Worm (Caenorhabditis elegans) whole organism, L4 larva: ENCODE data around the gene eif-2A.

Experiments used
- F10B5.3 ChIP-seq: sonication (generic microtip); optimal IDR thresholded peaks from 2 replicates; lab custom pipeline; 2016; ENCODE audit warnings: mild to moderate bottlenecking, missing genetic modification characterization, missing compliant biosample characterization
- F49E8.2 ChIP-seq: sonication (generic microtip); optimal IDR thresholded peaks from 2 replicates; lab custom pipeline; 2016; ENCODE audit warnings: missing compliant biosample characterization, mild to moderate bottlenecking, missing genetic modification characterization, borderline replicate concordance
- Y5F2A.4 ChIP-seq: fragments of 200-800 bp; sonication (Bioruptor generic); optimal IDR thresholded peaks from 2 replicates; lab custom pipeline; 2018; ENCODE audit warnings: mild to moderate bottlenecking, missing genetic modification characterization, missing compliant biosample characterization
- Y75B8A.6 ChIP-seq: fragments of 200-800 bp; sonication (Bioruptor generic); IDR thresholded peaks from 2 replicates; pipeline ENCODE4 v1.3.6; 2022; ENCODE audit warnings: missing genetic modification reagents, missing genetic modification characterization, missing compliant biosample characterization
- ZK546.5 ChIP-seq, 2 experiments: sonication (generic microtip); optimal IDR thresholded peaks; 2 replicates each; lab custom pipeline; 2017; ENCODE audit warnings: missing biosample characterization in 2 of 2, missing genetic modification characterization in 2 of 2
- aha-1 ChIP-seq: fragments of 150-350 bp; peaks from one replicate; lab custom pipeline; 2014; ENCODE audit warnings: missing biosample characterization, missing genetic modification characterization
- aly-2 ChIP-seq: sonication (generic microtip); optimal IDR thresholded peaks from 2 replicates; lab custom pipeline; 2018; ENCODE audit warnings: missing biosample characterization, missing genetic modification characterization
- ceh-28 ChIP-seq: fragments of 150-350 bp; optimal IDR thresholded peaks from 2 replicates; lab custom pipeline; 2014; ENCODE audit warnings: missing biosample characterization, missing genetic modification reagents, missing genetic modification characterization
- ceh-82 ChIP-seq: sonication (generic microtip); optimal IDR thresholded peaks from 2 replicates; lab custom pipeline; 2017; ENCODE audit warnings: missing biosample characterization, missing genetic modification characterization
- daf-16 ChIP-seq, 3 experiments: sonication (generic microtip); optimal IDR thresholded peaks; 2 replicates each; lab custom pipeline; 2016 to 2017; ENCODE audit warnings: missing genetic modification characterization in 3 of 3, missing genetic modification reagents in 3 of 3, mild to moderate bottlenecking in 2 of 3, missing compliant biosample characterization in 2 of 3, missing biosample characterization in 1 of 3, moderate library complexity in 1 of 3
- dmd-9 ChIP-seq: fragments of 200-800 bp; sonication (Bioruptor generic); IDR thresholded peaks from 2 replicates; pipeline ENCODE4 v1.3.6; 2022; ENCODE audit warnings: missing genetic modification reagents, missing genetic modification characterization, missing compliant biosample characterization
- dve-1 ChIP-seq: sonication (generic microtip); optimal IDR thresholded peaks from 2 replicates; lab custom pipeline; 2017; ENCODE audit warnings: antibody characterized with exemption, mild to moderate bottlenecking, missing genetic modification characterization, missing compliant biosample characterization; ENCODE audit not compliant: insufficient read depth
- egl-27 ChIP-seq: sonication (generic microtip); optimal IDR thresholded peaks from 3 replicates; lab custom pipeline; 2017; ENCODE audit warnings: missing biosample characterization, missing genetic modification reagents, missing genetic modification characterization
- gei-8 ChIP-seq: fragments of 200-800 bp; sonication (Bioruptor generic); optimal IDR thresholded peaks from 2 replicates; lab custom pipeline; 2018; ENCODE audit warnings: mild to moderate bottlenecking, missing genetic modification characterization, missing compliant biosample characterization
- jun-1 ChIP-seq: fragments of 150-350 bp; optimal IDR thresholded peaks from 2 replicates; lab custom pipeline; 2014; ENCODE audit warnings: missing biosample characterization, missing genetic modification reagents, missing genetic modification characterization
- lir-3 ChIP-seq: sonication (generic microtip); optimal IDR thresholded peaks from 2 replicates; lab custom pipeline; 2016; ENCODE audit warnings: mild to moderate bottlenecking, missing genetic modification characterization, missing compliant biosample characterization
- mep-1 ChIP-seq: fragments of 150-350 bp; sonication (generic microtip); optimal IDR thresholded peaks from 3 replicates; lab custom pipeline; 2014; ENCODE audit warnings: missing biosample characterization, missing genetic modification characterization
- mxl-3 ChIP-seq: fragments of 200-800 bp; sonication (Bioruptor generic); optimal IDR thresholded peaks from 2 replicates; lab custom pipeline; 2018; ENCODE audit warnings: mild to moderate bottlenecking, missing genetic modification characterization, missing compliant biosample characterization
- nhr-10 ChIP-seq: fragments of 150-350 bp; optimal IDR thresholded peaks from 2 replicates; lab custom pipeline; 2014; ENCODE audit warnings: missing biosample characterization, missing genetic modification characterization
- nhr-11 ChIP-seq: fragments of 150-350 bp; optimal IDR thresholded peaks from 2 replicates; lab custom pipeline; 2014; ENCODE audit warnings: missing biosample characterization, missing genetic modification characterization
- nhr-25 ChIP-seq: sonication (generic microtip); optimal IDR thresholded peaks from 2 replicates; lab custom pipeline; 2017; ENCODE audit warnings: missing genetic modification characterization, mild to moderate bottlenecking, missing compliant biosample characterization, antibody characterized with exemption, moderate library complexity, borderline replicate concordance; ENCODE audit not compliant: insufficient read depth
- nhr-48 ChIP-seq: sonication (generic microtip); optimal IDR thresholded peaks from 2 replicates; lab custom pipeline; 2016; ENCODE audit warnings: mild to moderate bottlenecking, missing genetic modification characterization, missing compliant biosample characterization
- nhr-6 ChIP-seq: fragments of 150-350 bp; optimal IDR thresholded peaks from 2 replicates; lab custom pipeline; 2014; ENCODE audit warnings: missing biosample characterization, missing genetic modification characterization
- pha-4 ChIP-seq, 2 experiments: fragments of 150-350 bp in 1 of 2; fragments of 200-800 bp in 1 of 2; sonication (Bioruptor generic) in 1 of 2; IDR thresholded peaks in 1 of 2; optimal IDR thresholded peaks in 1 of 2; 2 replicates each; pipeline versions ENCODE4 v1.3.6 to Lab custom; 2014 to 2022; ENCODE audit warnings: missing genetic modification characterization in 2 of 2, missing genetic modification reagents in 2 of 2, missing biosample characterization in 1 of 2, missing compliant biosample characterization in 1 of 2
- php-3 ChIP-seq: fragments of 200-800 bp; sonication (Bioruptor generic); IDR thresholded peaks from 2 replicates; pipeline ENCODE4 v1.3.6; 2022; ENCODE audit warnings: missing genetic modification reagents, missing genetic modification characterization, missing compliant biosample characterization
- rbr-2 ChIP-seq: sonication (generic microtip); optimal IDR thresholded peaks from 2 replicates; lab custom pipeline; 2016; ENCODE audit warnings: missing genotype, missing genetic modification characterization, missing compliant biosample characterization
- set-16 ChIP-seq: fragments of 200-800 bp; sonication (Bioruptor generic); IDR thresholded peaks from 2 replicates; pipeline ENCODE4 v1.3.6; 2022; ENCODE audit warnings: missing genetic modification reagents, missing genetic modification characterization, missing compliant biosample characterization
- skn-1 ChIP-seq: fragments of 150-350 bp; optimal IDR thresholded peaks from 2 replicates; lab custom pipeline; 2014; ENCODE audit warnings: missing biosample characterization, missing genetic modification characterization
- snpc-4 ChIP-seq: fragments of 150-350 bp; optimal IDR thresholded peaks from 2 replicates; lab custom pipeline; 2014; ENCODE audit warnings: missing biosample characterization, missing genetic modification characterization
- spr-1 ChIP-seq: sonication (generic microtip); optimal IDR thresholded peaks from 2 replicates; lab custom pipeline; 2016; ENCODE audit warnings: mild to moderate bottlenecking, missing genetic modification characterization, missing compliant biosample characterization
- spr-3 ChIP-seq: fragments of 200-800 bp; sonication (Bioruptor generic); optimal IDR thresholded peaks from 2 replicates; lab custom pipeline; 2018; ENCODE audit warnings: mild to moderate bottlenecking, missing genetic modification characterization, missing compliant biosample characterization
- unc-130 ChIP-seq: sonication (generic microtip); optimal IDR thresholded peaks from 2 replicates; lab custom pipeline; 2016; ENCODE audit warnings: missing genetic modification reagents, missing genetic modification characterization, missing compliant biosample characterization
- vab-7 ChIP-seq: fragments of 200-800 bp; sonication (Bioruptor generic); IDR thresholded peaks from 2 replicates; pipeline ENCODE4 v1.3.6; 2022; ENCODE audit warnings: missing genetic modification reagents, missing genetic modification characterization, missing compliant biosample characterization
- zfp-3 ChIP-seq: fragments of 200-800 bp; sonication (Bioruptor generic); conservative IDR thresholded peaks from 2 replicates; pipeline ENCODE4 v1.3.6; 2022; ENCODE audit warnings: missing genetic modification reagents, missing genetic modification characterization, missing compliant biosample characterization
- zip-2 ChIP-seq: fragments of 150-350 bp; optimal IDR thresholded peaks from 2 replicates; lab custom pipeline; 2014; ENCODE audit warnings: missing biosample characterization, missing genetic modification characterization

eif-2A gene

DNA sequence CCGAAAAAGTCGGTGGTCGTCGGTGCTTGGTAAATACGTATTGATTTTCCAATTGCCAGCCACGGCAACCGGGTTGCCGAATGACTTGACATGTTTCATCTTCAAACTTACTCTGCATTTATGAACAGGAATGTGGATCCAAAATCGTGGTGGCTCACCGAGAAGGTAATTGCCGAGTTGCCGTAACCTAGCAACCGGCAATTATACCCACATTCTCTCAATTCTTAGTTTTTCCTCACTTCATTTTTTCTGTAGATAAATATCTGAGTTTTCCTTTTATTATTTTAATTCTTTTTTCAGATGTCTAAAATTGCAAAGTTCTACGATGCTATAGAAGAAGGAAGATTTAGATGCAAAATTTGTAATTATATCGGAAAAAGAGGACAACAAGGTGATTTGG is 36.0 kb downstream of the eif-2A start, which contains the start of gene ZK673.4:
Gene ZK673.4 (plus strand): TSS at position 301 of the 400 bp plus-strand sequence.
- no peak for TF ChIP-seq vab-7 (GFP tag; lab: Robert Waterston, UW)
- no peak for TF ChIP-seq nhr-25 (tag; lab: Kevin White, UChicago)
- TF ChIP-seq Y5F2A.4 (GFP tag; lab: Kevin White, UChicago): no peak
- TF ChIP-seq pha-4 (GFP tag; IDR thresholded peaks at IDR 0.05; lab: Robert Waterston, UW): no peak
- no peak for TF ChIP-seq pha-4 (tag; optimal IDR thresholded peaks at IDR 0.05; lab: Kevin White, UChicago)

DNA sequence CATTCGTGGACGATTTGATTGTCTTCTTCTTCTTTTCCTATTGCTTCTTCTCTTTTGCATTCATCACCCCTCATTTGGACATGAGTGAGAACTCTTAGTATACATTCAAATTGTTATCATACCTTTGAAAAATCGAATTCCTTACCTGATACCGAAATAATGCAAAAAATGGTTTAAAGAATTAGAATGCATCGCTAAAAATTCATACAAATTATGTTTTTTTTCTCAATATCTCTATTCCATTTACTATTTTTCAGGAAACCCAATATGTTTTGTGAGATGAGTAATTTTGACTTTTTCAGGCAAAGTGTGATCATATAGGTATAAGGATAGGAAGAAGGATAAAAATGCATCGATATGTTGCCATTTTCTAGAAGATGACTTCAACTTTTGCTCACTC is 40.4 kb downstream of the eif-2A start, which contains the start of gene ZK673.11:
Gene ZK673.11 (plus strand): TSS at position 301 of the 400 bp plus-strand sequence.
- TF ChIP-seq rbr-2 (tag; lab: Kevin White, UChicago) (no peak), dve-1 (tag; lab: Kevin White, UChicago) (no peak), aha-1 (peak; percentile 79), lir-3 (tag; lab: Kevin White, UChicago) (no peak), ceh-28 (tag; lab: Kevin White, UChicago) (no peak)

DNA sequence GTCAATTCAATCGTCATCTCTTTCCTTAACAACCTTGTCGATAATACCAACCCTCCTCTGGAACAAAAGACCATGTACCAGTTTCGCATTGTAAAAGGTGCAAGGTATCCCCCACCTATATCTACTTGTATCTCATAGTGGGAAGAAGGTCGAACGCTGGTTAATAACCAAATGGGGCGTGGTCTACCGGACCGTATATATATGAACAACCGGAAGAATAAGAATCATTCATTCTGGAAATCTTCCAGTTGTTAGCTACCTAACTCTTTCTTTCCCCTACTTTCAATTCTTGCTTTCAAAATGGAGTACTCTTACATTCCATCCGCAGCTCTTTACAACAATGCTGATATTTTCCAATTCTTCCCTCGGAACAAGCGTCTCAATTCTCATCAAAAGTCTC is 44.6 kb downstream of the eif-2A start, which contains the start of gene ZK673.5:
Gene ZK673.5 (plus strand): TSS at position 301 of the 400 bp plus-strand sequence.
- TF ChIP-seq ZK546.5 (tag; optimal IDR thresholded peaks at IDR 0.05; lab: Kevin White, UChicago) (no peak), F10B5.3 (tag; lab: Kevin White, UChicago) (no peak), zip-2 (tag; lab: Kevin White, UChicago) (no peak), unc-130 (GFP tag; lab: Kevin White, UChicago) (no peak), gei-8 (GFP tag; lab: Kevin White, UChicago) (no peak), mep-1 (tag; lab: Kevin White, UChicago) (no peak), skn-1 (no peak), php-3 (GFP tag; lab: Robert Waterston, UW) (no peak), egl-27 (no peak), spr-1 (tag; lab: Kevin White, UChicago) (no peak), nhr-10 (tag; lab: Kevin White, UChicago) (no peak), set-16 (GFP tag; lab: Robert Waterston, UW) (no peak)
- TF ChIP-seq, all 104 proteins: peak for 0

DNA sequence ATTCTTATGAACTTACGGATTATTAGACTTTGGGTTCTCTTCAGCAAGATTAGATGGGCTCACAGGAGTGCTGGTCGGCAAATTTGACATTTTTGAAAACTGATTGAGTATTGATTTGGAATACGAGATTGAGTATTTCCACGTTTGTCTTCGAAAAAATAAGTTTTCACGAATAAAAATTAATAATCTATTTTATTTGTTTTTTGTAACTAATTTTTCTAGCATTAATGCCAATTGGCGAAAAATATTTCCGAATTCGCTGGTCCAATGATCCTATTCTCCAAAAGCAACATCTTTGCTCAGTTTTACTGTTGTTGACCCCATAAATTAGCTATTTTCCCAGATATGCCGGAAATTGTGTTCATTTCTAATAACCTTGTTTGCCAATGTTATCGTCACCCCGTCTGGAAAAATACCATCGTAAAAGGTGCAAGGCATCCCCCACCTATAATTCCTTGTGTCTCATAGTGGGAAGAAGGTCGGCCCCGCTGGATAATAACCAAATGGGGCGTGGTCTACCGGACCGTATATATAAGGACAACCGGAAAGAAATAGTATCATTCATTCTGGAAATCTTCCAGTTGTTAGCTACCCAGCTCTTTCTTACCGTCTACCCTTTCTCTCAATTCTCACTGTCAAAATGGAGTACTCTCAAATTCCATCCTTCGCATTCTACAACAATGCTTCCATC is 47.8 kb downstream of the eif-2A start, which contains the start of the genes ZK673.6 and sdz-37:
Gene ZK673.6 (minus strand): TSS at position 101 of the 691 bp plus-strand sequence.
Gene sdz-37 (plus strand): TSS at position 641 of the 691 bp plus-strand sequence.
- TF ChIP-seq zip-2 (tag; lab: Kevin White, UChicago) (no peak), snpc-4 (no peak), ceh-82 (no peak), nhr-48 (no peak), mxl-3 (GFP tag; lab: Kevin White, UChicago) (no peak), Y75B8A.6 (no peak), daf-16 (GFP tag; optimal IDR thresholded peaks at IDR 0.05; lab: Kevin White, UChicago) (no peak), daf-16 (tag; optimal IDR thresholded peaks at IDR 0.05; lab: Kevin White, UChicago) (no peak), skn-1 (no peak), nhr-11 (tag; lab: Kevin White, UChicago) (no peak), ZK546.5 (tag; optimal IDR thresholded peaks at IDR 0.05; lab: Kevin White, UChicago) (no peak)

- TF ChIP-seq F49E8.2 (no peak), jun-1 (tag; lab: Kevin White, UChicago) (no peak), unc-130 (GFP tag; lab: Kevin White, UChicago) (no peak), spr-3 (GFP tag; lab: Kevin White, UChicago) (no peak), zfp-3 (GFP tag; lab: Robert Waterston, UW) (no peak), dmd-9 (no peak), aly-2 (no peak), mxl-3 (GFP tag; lab: Kevin White, UChicago) (no peak), nhr-6 (tag; lab: Kevin White, UChicago) (no peak)
- TF ChIP-seq, all 104 proteins: peak for 0
These were observed 50.0 kb downstream of the eif-2A start, which contains the start of gene tnc-2 for ce11 chrII:10466552-10466951. Gene tnc-2, plus strand, starts transcription at chrII:10466852.
